Worm (Caenorhabditis elegans) whole organism, midembryonic: ENCODE data around the gene C50C3.12.

Experiments
- T22C8.4 ChIP-seq: fragments of 200-800 bp; sonication (Bioruptor generic); IDR thresholded peaks from 2 replicates; pipeline ENCODE4 v1.3.6; 2022; ENCODE audit warnings: missing genetic modification characterization, missing compliant biosample characterization
- cog-1 ChIP-seq: sonication (generic microtip); optimal IDR thresholded peaks from 2 replicates; lab custom pipeline; 2016; ENCODE audit warnings: missing genetic modification characterization, missing compliant biosample characterization
- flt-1 ChIP-seq: fragments of 200-800 bp; sonication (Bioruptor generic); IDR thresholded peaks from 2 replicates; pipeline ENCODE4 v1.3.6; 2022; ENCODE audit warnings: missing genetic modification characterization, missing compliant biosample characterization
- klf-2 ChIP-seq: fragments of 200-800 bp; sonication (Bioruptor generic); conservative IDR thresholded peaks from 2 replicates; pipeline ENCODE4 v1.3.6; 2022; ENCODE audit warnings: missing genetic modification reagents, missing genetic modification characterization, missing compliant biosample characterization
- med-1 ChIP-seq: sonication (generic microtip); optimal IDR thresholded peaks from 2 replicates; lab custom pipeline; 2017; ENCODE audit warnings: missing genetic modification characterization, mild to moderate bottlenecking, missing compliant biosample characterization, antibody characterized with exemption, missing genetic modification reagents; ENCODE audit not compliant: insufficient read depth
- ref-1 ChIP-seq: fragments of 200-800 bp; sonication (Bioruptor generic); conservative IDR thresholded peaks from 2 replicates; pipeline ENCODE4 v1.3.6; 2022; ENCODE audit warnings: missing genetic modification reagents, missing genetic modification characterization, missing compliant biosample characterization
- tab-1 ChIP-seq: fragments of 200-800 bp; sonication (Bioruptor generic); IDR thresholded peaks from 2 replicates; pipeline ENCODE4 v1.3.6; 2022; ENCODE audit warnings: missing genetic modification characterization, missing compliant biosample characterization
- ztf-23 ChIP-seq: fragments of 200-800 bp; sonication (Bioruptor generic); IDR thresholded peaks from 2 replicates; pipeline ENCODE4 v1.3.6; 2022; ENCODE audit warnings: missing genetic modification reagents, missing genetic modification characterization, missing compliant biosample characterization
- ztf-29 ChIP-seq: fragments of 200-800 bp; sonication (Bioruptor generic); IDR thresholded peaks from 2 replicates; pipeline ENCODE4 v1.3.6; 2022; ENCODE audit warnings: missing genetic modification reagents, missing genetic modification characterization, missing compliant biosample characterization

DNA sequence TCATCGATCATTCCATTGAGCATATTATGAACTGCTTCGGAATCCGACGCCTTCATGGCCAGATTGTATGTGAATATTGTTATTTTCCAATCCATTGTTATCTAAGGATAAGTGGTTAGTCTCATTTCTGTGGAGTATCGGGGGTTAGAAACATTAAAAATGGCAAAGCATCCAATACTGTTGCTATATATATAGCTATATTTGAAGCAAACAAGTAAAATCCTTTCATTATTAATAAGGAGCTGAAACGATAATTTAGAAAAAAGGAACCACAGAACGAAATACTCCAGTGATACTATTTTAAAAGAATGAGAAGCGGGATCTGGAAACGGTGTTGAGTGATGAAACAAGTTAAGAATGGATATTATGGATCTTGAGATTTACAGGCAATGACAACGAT is 15.1 kb upstream of the C50C3.12 start, which contains the start of gene inpp-5K:
- no peak for TF ChIP-seq flt-1 (GFP tag; lab: Robert Waterston, UW)
- no peak for TF ChIP-seq ref-1 (GFP tag; lab: Robert Waterston, UW)
- TF ChIP-seq T22C8.4 (GFP tag; lab: Robert Waterston, UW): no peak
- TF ChIP-seq klf-2 (GFP tag; lab: Robert Waterston, UW): no peak
- no peak for TF ChIP-seq tab-1 (GFP tag; lab: Robert Waterston, UW)
- no peak for TF ChIP-seq ztf-23 (GFP tag; lab: Robert Waterston, UW)
- TF ChIP-seq cog-1 (tag; lab: Kevin White, UChicago): no peak
- no peak for TF ChIP-seq med-1 (GFP tag; lab: Kevin White, UChicago)
- TF ChIP-seq ztf-29: no peak
